Worm (Caenorhabditis elegans) whole organism, young adult: ENCODE results near the gene clc-19.

Experiments used
- B0035.1 ChIP-seq: sonication (generic microtip); optimal IDR thresholded peaks from 2 replicates; lab custom pipeline; 2016; ENCODE audit warnings: missing genetic modification characterization, mild to moderate bottlenecking, missing compliant biosample characterization, missing genotype, missing genetic modification reagents
- F23B12.7 ChIP-seq: sonication (generic microtip); optimal IDR thresholded peaks from 2 replicates; lab custom pipeline; 2017; ENCODE audit warnings: missing genetic modification characterization, mild to moderate bottlenecking, missing compliant biosample characterization, antibody characterized with exemption, moderate library complexity; ENCODE audit not compliant: insufficient read depth
- F37B4.10 ChIP-seq: fragments of 200-800 bp; sonication (Bioruptor generic); IDR thresholded peaks from 2 replicates; pipeline ENCODE4 v1.3.6; 2022; ENCODE audit warnings: missing genetic modification characterization, missing compliant biosample characterization
- F39B2.1 ChIP-seq: fragments of 200-800 bp; sonication (Bioruptor generic); IDR thresholded peaks from 2 replicates; pipeline ENCODE4 v1.3.6; 2022; ENCODE audit warnings: missing genetic modification reagents, missing genetic modification characterization, missing compliant biosample characterization
- F52B5.7 ChIP-seq: sonication (generic microtip); optimal IDR thresholded peaks from 2 replicates; lab custom pipeline; 2016; ENCODE audit warnings: mild to moderate bottlenecking, missing genetic modification characterization, missing compliant biosample characterization
- F55B11.4 ChIP-seq: sonication (generic microtip); optimal IDR thresholded peaks from 2 replicates; lab custom pipeline; 2016; ENCODE audit warnings: missing compliant biosample characterization, missing genetic modification characterization, borderline replicate concordance; ENCODE audit not compliant: insufficient read depth
- F57C9.4 ChIP-seq: sonication (generic microtip); optimal IDR thresholded peaks from 2 replicates; lab custom pipeline; 2017; ENCODE audit warnings: mild to moderate bottlenecking, missing genetic modification characterization, missing compliant biosample characterization
- T26A5.8 ChIP-seq: sonication (generic microtip); optimal IDR thresholded peaks from 2 replicates; lab custom pipeline; 2016; ENCODE audit warnings: missing genetic modification characterization, missing compliant biosample characterization
- Y95B8A.8 ChIP-seq: fragments of 200-800 bp; sonication (Bioruptor generic); IDR thresholded peaks from 2 replicates; pipeline ENCODE4 v1.3.6; 2022; ENCODE audit warnings: missing genetic modification reagents, missing genetic modification characterization, missing compliant biosample characterization
- ama-1 ChIP-seq, 3 experiments: fragments of 150-350 bp in 1 of 3; sonication (generic microtip) in 2 of 3; optimal IDR thresholded peaks; 2 replicates each; lab custom pipeline; 2014 to 2018; ENCODE audit warnings: missing biosample characterization in 2 of 3, missing genetic modification characterization in 2 of 3, missing genetic modification reagents in 2 of 3
- aptf-2 ChIP-seq: fragments of 200-800 bp; sonication (Bioruptor generic); conservative IDR thresholded peaks from 2 replicates; pipeline ENCODE4 v1.3.6; 2022; ENCODE audit warnings: missing genetic modification reagents, missing genetic modification characterization, missing compliant biosample characterization
- attf-5 ChIP-seq: fragments of 200-800 bp; sonication (Bioruptor generic); optimal IDR thresholded peaks from 2 replicates; lab custom pipeline; 2018; ENCODE audit warnings: mild to moderate bottlenecking, missing genetic modification characterization, missing compliant biosample characterization
- ccch-3 ChIP-seq: fragments of 200-800 bp; sonication (Bioruptor generic); optimal IDR thresholded peaks from 2 replicates; lab custom pipeline; 2018; ENCODE audit warnings: mild to moderate bottlenecking, missing genetic modification characterization, missing compliant biosample characterization
- ceh-27 ChIP-seq: fragments of 200-800 bp; sonication (Bioruptor generic); optimal IDR thresholded peaks from 2 replicates; lab custom pipeline; 2018; ENCODE audit warnings: mild to moderate bottlenecking, missing genetic modification characterization, moderate library complexity, missing compliant biosample characterization
- ceh-40 ChIP-seq: fragments of 200-800 bp; sonication (Bioruptor generic); IDR thresholded peaks from 2 replicates; pipeline ENCODE4 v1.3.6; 2022; ENCODE audit warnings: missing genetic modification characterization, missing compliant biosample characterization
- ceh-79 ChIP-seq: sonication (generic microtip); optimal IDR thresholded peaks from 2 replicates; lab custom pipeline; 2017; ENCODE audit warnings: mild to moderate bottlenecking, missing genetic modification characterization, missing compliant biosample characterization
- ceh-91 ChIP-seq: fragments of 200-800 bp; sonication (Bioruptor generic); IDR thresholded peaks from 2 replicates; pipeline ENCODE4 v1.3.6; 2022; ENCODE audit warnings: missing genetic modification reagents, missing genetic modification characterization, missing compliant biosample characterization
- chd-7 ChIP-seq: sonication (generic microtip); optimal IDR thresholded peaks from 2 replicates; lab custom pipeline; 2016; ENCODE audit warnings: mild to moderate bottlenecking, missing genetic modification characterization, moderate library complexity, missing compliant biosample characterization
- dpff-1 ChIP-seq: sonication (generic microtip); optimal IDR thresholded peaks from 2 replicates; lab custom pipeline; 2017; ENCODE audit warnings: mild to moderate bottlenecking, missing genetic modification characterization, missing compliant biosample characterization
- dpl-1 ChIP-seq: fragments of 150-350 bp; optimal IDR thresholded peaks from 2 replicates; lab custom pipeline; 2014; ENCODE audit warnings: missing biosample characterization, missing genetic modification reagents, missing genetic modification characterization
- egl-18 ChIP-seq: fragments of 200-800 bp; sonication (Bioruptor generic); IDR thresholded peaks from 2 replicates; pipeline ENCODE4 v1.3.6; 2022; ENCODE audit warnings: missing genetic modification reagents, missing genetic modification characterization, missing compliant biosample characterization
- egrh-3 ChIP-seq: fragments of 200-800 bp; sonication (Bioruptor generic); IDR thresholded peaks from 2 replicates; pipeline ENCODE4 v1.3.6; 2022; ENCODE audit warnings: missing genetic modification reagents, missing genetic modification characterization, missing compliant biosample characterization
- ekl-4 ChIP-seq: fragments of 200-800 bp; sonication (Bioruptor generic); IDR thresholded peaks from 2 replicates; pipeline ENCODE4 v1.3.6; 2022; ENCODE audit warnings: missing genetic modification reagents, missing genetic modification characterization, missing compliant biosample characterization
- fkh-3 ChIP-seq: sonication (generic microtip); optimal IDR thresholded peaks from 2 replicates; lab custom pipeline; 2016; ENCODE audit warnings: mild to moderate bottlenecking, missing genetic modification characterization, missing compliant biosample characterization
- hlh-12 ChIP-seq: sonication (generic microtip); optimal IDR thresholded peaks from 2 replicates; lab custom pipeline; 2016; ENCODE audit warnings: missing genetic modification characterization, missing compliant biosample characterization
- let-607 ChIP-seq, 2 experiments: fragments of 200-800 bp in 1 of 2; sonication (Bioruptor generic) in 1 of 2; sonication (generic microtip) in 1 of 2; optimal IDR thresholded peaks; 2 replicates each; lab custom pipeline; 2016 to 2018; ENCODE audit warnings: mild to moderate bottlenecking in 2 of 2, missing compliant biosample characterization in 2 of 2, missing genetic modification characterization in 2 of 2, moderate library complexity in 2 of 2, missing genotype in 1 of 2
- lin-54 ChIP-seq: fragments of 200-800 bp; sonication (Bioruptor generic); optimal IDR thresholded peaks from 2 replicates; lab custom pipeline; 2018; ENCODE audit warnings: mild to moderate bottlenecking, missing genetic modification characterization, missing compliant biosample characterization
- lsl-1 ChIP-seq: fragments of 200-800 bp; sonication (Bioruptor generic); optimal IDR thresholded peaks from 2 replicates; lab custom pipeline; 2018; ENCODE audit warnings: mild to moderate bottlenecking, missing genetic modification characterization, moderate library complexity, missing compliant biosample characterization
- lsy-27 ChIP-seq: sonication (generic microtip); optimal IDR thresholded peaks from 2 replicates; lab custom pipeline; 2017; ENCODE audit warnings: missing genetic modification characterization, mild to moderate bottlenecking, missing compliant biosample characterization, antibody characterized with exemption, missing genotype, borderline replicate concordance; ENCODE audit not compliant: insufficient read depth
- madf-10 ChIP-seq: sonication (generic microtip); optimal IDR thresholded peaks from 2 replicates; lab custom pipeline; 2016; ENCODE audit warnings: mild to moderate bottlenecking, missing genetic modification characterization, missing compliant biosample characterization
- madf-6 ChIP-seq: fragments of 200-800 bp; sonication (Bioruptor generic); IDR thresholded peaks from 2 replicates; pipeline ENCODE4 v1.3.6; 2022; ENCODE audit warnings: missing genetic modification reagents, missing genetic modification characterization, missing compliant biosample characterization
- madf-8 ChIP-seq: fragments of 200-800 bp; sonication (Bioruptor generic); conservative IDR thresholded peaks from 2 replicates; pipeline ENCODE4 v1.3.6; 2022; ENCODE audit warnings: missing genetic modification reagents, missing genetic modification characterization, missing compliant biosample characterization
- mcd-1 ChIP-seq: fragments of 200-800 bp; sonication (Bioruptor generic); IDR thresholded peaks from 2 replicates; pipeline ENCODE4 v1.3.6; 2022; ENCODE audit warnings: missing genetic modification reagents, missing genetic modification characterization, missing compliant biosample characterization
- nfya-2 ChIP-seq: fragments of 200-800 bp; sonication (Bioruptor generic); IDR thresholded peaks from 2 replicates; pipeline ENCODE4 v1.3.6; 2022; ENCODE audit warnings: missing genetic modification reagents, missing genetic modification characterization, missing compliant biosample characterization
- nfyb-1 ChIP-seq: fragments of 200-800 bp; sonication (Bioruptor generic); IDR thresholded peaks from 2 replicates; pipeline ENCODE4 v1.3.6; 2022; ENCODE audit warnings: missing genetic modification reagents, missing genetic modification characterization, missing compliant biosample characterization
- nhr-120 ChIP-seq: fragments of 200-800 bp; sonication (Bioruptor generic); IDR thresholded peaks from 2 replicates; pipeline ENCODE4 v1.3.6; 2022; ENCODE audit warnings: missing genetic modification characterization, missing compliant biosample characterization
- nhr-179 ChIP-seq: sonication (generic microtip); optimal IDR thresholded peaks from 2 replicates; lab custom pipeline; 2016; ENCODE audit warnings: mild to moderate bottlenecking, missing genetic modification characterization, missing compliant biosample characterization
- nhr-27 ChIP-seq: fragments of 200-800 bp; sonication (Bioruptor generic); optimal IDR thresholded peaks from 2 replicates; lab custom pipeline; 2018; ENCODE audit warnings: mild to moderate bottlenecking, missing genetic modification characterization, moderate library complexity, missing compliant biosample characterization
- nhr-80 ChIP-seq: sonication (generic microtip); optimal IDR thresholded peaks from 2 replicates; lab custom pipeline; 2016; ENCODE audit warnings: missing genetic modification characterization, missing compliant biosample characterization
- rcor-1 ChIP-seq: fragments of 200-800 bp; sonication (Bioruptor generic); IDR thresholded peaks from 2 replicates; pipeline ENCODE4 v1.3.6; 2022; ENCODE audit warnings: missing genetic modification reagents, missing genetic modification characterization, missing compliant biosample characterization
- sdz-38 ChIP-seq: sonication (generic microtip); optimal IDR thresholded peaks from 2 replicates; lab custom pipeline; 2016; ENCODE audit warnings: missing genotype, missing genetic modification characterization, missing compliant biosample characterization
- sea-2 ChIP-seq: fragments of 200-800 bp; sonication (Bioruptor generic); IDR thresholded peaks from 2 replicates; pipeline ENCODE4 v1.3.6; 2022; ENCODE audit warnings: missing genetic modification characterization, missing compliant biosample characterization
- snpc-1.1 ChIP-seq: sonication (generic microtip); optimal IDR thresholded peaks from 2 replicates; lab custom pipeline; 2017; ENCODE audit warnings: missing genetic modification characterization, mild to moderate bottlenecking, missing compliant biosample characterization, antibody characterized with exemption, moderate library complexity, missing genotype, missing genetic modification reagents; ENCODE audit not compliant: insufficient read depth
- snpc-1.3 ChIP-seq: sonication (generic microtip); optimal IDR thresholded peaks from 2 replicates; lab custom pipeline; 2017; ENCODE audit warnings: missing genetic modification characterization, mild to moderate bottlenecking, missing compliant biosample characterization, antibody characterized with exemption, moderate library complexity, missing genotype, missing genetic modification reagents; ENCODE audit not compliant: insufficient read depth
- tlf-1 ChIP-seq: fragments of 200-800 bp; sonication (Bioruptor generic); optimal IDR thresholded peaks from 2 replicates; lab custom pipeline; 2018; ENCODE audit warnings: mild to moderate bottlenecking, missing genetic modification characterization, missing compliant biosample characterization
- zfh-2 ChIP-seq: fragments of 200-800 bp; sonication (Bioruptor generic); conservative IDR thresholded peaks from 2 replicates; pipeline ENCODE4 v1.3.6; 2022; ENCODE audit warnings: missing genetic modification reagents, missing genetic modification characterization, missing compliant biosample characterization
- ztf-26 ChIP-seq: sonication (generic microtip); optimal IDR thresholded peaks from 2 replicates; lab custom pipeline; 2017; ENCODE audit warnings: missing genetic modification characterization, missing compliant biosample characterization
- ztf-28 ChIP-seq: fragments of 200-800 bp; sonication (Bioruptor generic); IDR thresholded peaks from 2 replicates; pipeline ENCODE4 v1.3.6; 2022; ENCODE audit warnings: missing genetic modification reagents, missing genetic modification characterization, missing compliant biosample characterization
- ztf-6 ChIP-seq: fragments of 200-800 bp; sonication (Bioruptor generic); IDR thresholded peaks from 2 replicates; pipeline ENCODE4 v1.3.6; 2022; ENCODE audit warnings: missing genetic modification reagents, missing genetic modification characterization, missing compliant biosample characterization

clc-19 gene

DNA sequence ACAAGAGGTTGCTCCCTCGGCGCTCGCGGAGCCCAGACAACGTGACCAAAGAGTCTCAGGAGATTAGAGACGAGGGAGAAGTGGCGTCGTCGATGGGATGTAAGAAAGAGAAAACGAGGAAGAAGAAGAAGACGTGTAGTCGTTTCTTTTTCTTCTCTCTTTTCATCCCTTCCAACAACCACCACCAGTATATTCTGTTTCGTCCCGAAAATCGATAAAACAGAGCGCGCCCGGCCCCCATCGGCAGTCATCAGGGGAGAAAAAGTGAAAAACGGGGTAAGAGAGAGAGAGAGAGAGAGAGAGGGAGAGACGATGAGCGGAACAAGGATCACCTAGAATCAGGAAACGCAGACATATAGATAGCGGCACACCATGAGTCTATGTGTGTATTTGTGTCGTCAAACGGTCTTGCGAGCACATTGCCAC is 14.5 kb upstream of the clc-19 start (continued):
- no peak for TF ChIP-seq ccch-3
- no peak for TF ChIP-seq dpl-1 (GFP tag; lab: Kevin White, UChicago)
- no peak for TF ChIP-seq F39B2.1
- no peak for TF ChIP-seq rcor-1 (GFP tag; lab: Robert Waterston, UW)
- TF ChIP-seq hlh-12 = no peak
- TF ChIP-seq zfh-2 = peak; percentile 93
- TF ChIP-seq F37B4.10 (GFP tag; lab: Robert Waterston, UW) = no peak
- TF ChIP-seq mcd-1 (GFP tag; lab: Robert Waterston, UW) = peak; percentile 71
- no peak for TF ChIP-seq ceh-40 (GFP tag; lab: Robert Waterston, UW)
- TF ChIP-seq tlf-1 (GFP tag; lab: Kevin White, UChicago) = no peak
- no peak for TF ChIP-seq F23B12.7 (tag; lab: Kevin White, UChicago)
- TF ChIP-seq nhr-179 (tag; lab: Kevin White, UChicago) = no peak
- TF ChIP-seq F52B5.7 (tag; lab: Kevin White, UChicago) = no peak
- TF ChIP-seq aptf-2 = no peak
- TF ChIP-seq let-607 (tag; optimal IDR thresholded peaks at IDR 0.05; lab: Kevin White, UChicago) = no peak
- no peak for TF ChIP-seq fkh-3 (tag; lab: Kevin White, UChicago)
- peak; percentile 57; the same call in 1 of the 2 replicates for TF ChIP-seq ekl-4 (GFP tag; lab: Robert Waterston, UW)
- no peak for TF ChIP-seq snpc-1.3 (tag; lab: Kevin White, UChicago)
- TF ChIP-seq sea-2 (GFP tag; lab: Robert Waterston, UW) = no peak
- peak; percentile 83 for TF ChIP-seq attf-5 (GFP tag; lab: Kevin White, UChicago)
- no peak for TF ChIP-seq ceh-79 (tag; lab: Kevin White, UChicago)
- TF ChIP-seq Y95B8A.8 (GFP tag; lab: Robert Waterston, UW) = no peak
- no peak for TF ChIP-seq F57C9.4 (tag; lab: Kevin White, UChicago)
- TF ChIP-seq T26A5.8 (tag; lab: Kevin White, UChicago) = no peak
- TF ChIP-seq nfyb-1 = 0 out of 2 replicates have a peak, but pooled peaks have one; percentile 53
- TF ChIP-seq dpff-1 (tag; lab: Kevin White, UChicago) = no peak
- no peak for TF ChIP-seq nhr-120 (GFP tag; lab: Robert Waterston, UW)
- TF ChIP-seq madf-6 (GFP tag; lab: Robert Waterston, UW) = no peak
- TF ChIP-seq madf-10 (tag; lab: Kevin White, UChicago) = no peak
- no peak for TF ChIP-seq nfya-2
- TF ChIP-seq ztf-26 (tag; lab: Kevin White, UChicago) = peak; percentile 56
- no peak for TF ChIP-seq egrh-3 (GFP tag; lab: Robert Waterston, UW)
- TF ChIP-seq madf-8 (GFP tag; lab: Robert Waterston, UW) = no peak
- TF ChIP-seq B0035.1 = no peak
- peak; percentile 18 for TF ChIP-seq lin-54 (GFP tag; lab: Kevin White, UChicago)
- no peak for TF ChIP-seq ceh-91
- TF ChIP-seq nhr-80 (tag; lab: Kevin White, UChicago) = peak; percentile 75
- TF ChIP-seq chd-7 = peak; percentile 45
- peak; percentile 80 for TF ChIP-seq ceh-27 (GFP tag; lab: Kevin White, UChicago)
- no peak for TF ChIP-seq sdz-38 (tag; lab: Kevin White, UChicago)
- TF ChIP-seq lsl-1 (GFP tag; lab: Kevin White, UChicago) = no peak
- no peak for TF ChIP-seq F55B11.4 (tag; lab: Kevin White, UChicago)
- TF ChIP-seq egl-18 = no peak
- no peak for TF ChIP-seq nhr-27 (tag; lab: Kevin White, UChicago)
- no peak for TF ChIP-seq lsy-27 (tag; lab: Kevin White, UChicago)
- TF ChIP-seq ama-1 (optimal IDR thresholded peaks at IDR 0.05; lab: Kevin White, UChicago) = no peak
- TF ChIP-seq ama-1 (GFP tag; optimal IDR thresholded peaks at IDR 0.05; lab: Kevin White, UChicago) = no peak
- TF ChIP-seq ztf-28 = no peak
- TF ChIP-seq ztf-6 (GFP tag; lab: Robert Waterston, UW) = no peak
- no peak for TF ChIP-seq snpc-1.1 (tag; lab: Kevin White, UChicago)
